Worm (Caenorhabditis elegans) whole organism, L1 larva: ENCODE results near the gene Y48D7A.1.

Experiments used
- C34B4.2 ChIP-seq: sonication (generic microtip); optimal IDR thresholded peaks from 2 replicates; lab custom pipeline; 2017; ENCODE audit warnings: mild to moderate bottlenecking, missing genetic modification characterization, missing compliant biosample characterization
- ama-1 ChIP-seq: fragments of 150-350 bp; optimal IDR thresholded peaks from 2 replicates; lab custom pipeline; 2014
- blmp-1 ChIP-seq: fragments of 150-350 bp; optimal IDR thresholded peaks from 2 replicates; lab custom pipeline; 2014; ENCODE audit warnings: missing biosample characterization, missing genetic modification characterization
- ceh-63 ChIP-seq: fragments of 200-800 bp; sonication (Bioruptor generic); optimal IDR thresholded peaks from 2 replicates; lab custom pipeline; 2018; ENCODE audit warnings: mild to moderate bottlenecking, missing genetic modification characterization, missing compliant biosample characterization
- ceh-8 ChIP-seq: fragments of 200-800 bp; sonication (Bioruptor generic); optimal IDR thresholded peaks from 2 replicates; lab custom pipeline; 2018; ENCODE audit warnings: mild to moderate bottlenecking, missing genetic modification characterization, moderate library complexity, missing compliant biosample characterization
- ces-1 ChIP-seq: fragments of 150-350 bp; optimal IDR thresholded peaks from 2 replicates; lab custom pipeline; 2014; ENCODE audit warnings: missing biosample characterization, missing genetic modification reagents, missing genetic modification characterization
- efl-1 ChIP-seq, 4 experiments: fragments of 150-350 bp; optimal IDR thresholded peaks in 3 of 4; peaks in 1 of 4; 1 replicate in 1 of 4; 2 replicates in 3 of 4; lab custom pipeline; 2014; ENCODE audit warnings: missing biosample characterization in 2 of 4, missing genetic modification characterization in 2 of 4, missing genetic modification reagents in 2 of 4
- egl-13 ChIP-seq: sonication (generic microtip); optimal IDR thresholded peaks from 2 replicates; lab custom pipeline; 2016; ENCODE audit warnings: missing genotype, missing genetic modification reagents, missing genetic modification characterization, missing compliant biosample characterization
- elt-2 ChIP-seq: sonication (generic microtip); optimal IDR thresholded peaks from 2 replicates; lab custom pipeline; 2016; ENCODE audit warnings: missing genetic modification characterization, mild to moderate bottlenecking, inconsistent platforms, missing compliant biosample characterization, missing genetic modification reagents
- elt-3 ChIP-seq, 6 experiments: fragments of 150-350 bp in 1 of 6; sonication (generic microtip); optimal IDR thresholded peaks; 2 replicates each; lab custom pipeline; 2017 to 2018; ENCODE audit warnings: missing biosample characterization in 6 of 6, missing genetic modification characterization in 6 of 6, inconsistent platforms in 1 of 6
- ets-5 ChIP-seq: fragments of 200-800 bp; sonication (Bioruptor generic); IDR thresholded peaks from 2 replicates; pipeline ENCODE4 v1.3.6; 2022; ENCODE audit warnings: missing genetic modification characterization, missing compliant biosample characterization
- fkh-10 ChIP-seq: sonication (generic microtip); optimal IDR thresholded peaks from 2 replicates; lab custom pipeline; 2017; ENCODE audit warnings: missing biosample characterization, missing genetic modification reagents, missing genetic modification characterization
- grh-1 ChIP-seq: fragments of 200-800 bp; sonication (Bioruptor generic); IDR thresholded peaks from 2 replicates; pipeline ENCODE4 v1.3.6; 2022; ENCODE audit warnings: missing genetic modification reagents, missing genetic modification characterization, missing compliant biosample characterization
- hlh-17 ChIP-seq: fragments of 200-800 bp; sonication (Bioruptor generic); optimal IDR thresholded peaks from 2 replicates; lab custom pipeline; 2018; ENCODE audit warnings: missing genetic modification characterization, mild to moderate bottlenecking, missing compliant biosample characterization, moderate library complexity, borderline replicate concordance
- irx-1 ChIP-seq: sonication (generic microtip); optimal IDR thresholded peaks from 2 replicates; lab custom pipeline; 2016; ENCODE audit warnings: missing genetic modification characterization, missing compliant biosample characterization
- jun-1 ChIP-seq: fragments of 150-350 bp; optimal IDR thresholded peaks from 2 replicates; lab custom pipeline; 2014; ENCODE audit warnings: missing biosample characterization, missing genetic modification reagents, missing genetic modification characterization
- lin-13 ChIP-seq: fragments of 150-350 bp; optimal IDR thresholded peaks from 2 replicates; lab custom pipeline; 2014; ENCODE audit warnings: missing biosample characterization, missing genetic modification reagents, missing genetic modification characterization
- lin-14 ChIP-seq: fragments of 200-800 bp; sonication (Bioruptor generic); optimal IDR thresholded peaks from 2 replicates; lab custom pipeline; 2018; ENCODE audit warnings: mild to moderate bottlenecking, missing genetic modification characterization, moderate library complexity, missing compliant biosample characterization
- lin-35 ChIP-seq, 2 experiments: fragments of 150-350 bp; optimal IDR thresholded peaks; 2 replicates each; lab custom pipeline; 2014; ENCODE audit warnings: missing biosample characterization in 2 of 2, missing genetic modification characterization in 2 of 2, missing genetic modification reagents in 2 of 2
- lsy-2 ChIP-seq, 2 experiments: fragments of 150-350 bp; optimal IDR thresholded peaks; 2 replicates each; lab custom pipeline; 2014; ENCODE audit warnings: missing biosample characterization in 2 of 2, missing genetic modification characterization in 2 of 2
- nhr-11 ChIP-seq: fragments of 150-350 bp; optimal IDR thresholded peaks from 2 replicates; lab custom pipeline; 2014; ENCODE audit warnings: missing biosample characterization, missing genetic modification characterization
- nhr-19 ChIP-seq: fragments of 200-800 bp; sonication (Bioruptor generic); conservative IDR thresholded peaks from 2 replicates; pipeline ENCODE4 v1.3.6; 2022; ENCODE audit warnings: missing genetic modification characterization, missing compliant biosample characterization
- nhr-20 ChIP-seq: sonication (generic microtip); optimal IDR thresholded peaks from 2 replicates; lab custom pipeline; 2016; ENCODE audit warnings: mild to moderate bottlenecking, missing genetic modification characterization, missing compliant biosample characterization
- nhr-71 ChIP-seq: sonication (generic microtip); optimal IDR thresholded peaks from 2 replicates; lab custom pipeline; 2016; ENCODE audit warnings: mild to moderate bottlenecking, missing genetic modification characterization, moderate library complexity, missing compliant biosample characterization
- nhr-85 ChIP-seq: sonication (generic microtip); peaks from one replicate; lab custom pipeline; 2016; ENCODE audit warnings: missing genetic modification characterization, inconsistent platforms, missing compliant biosample characterization
- nhr-90 ChIP-seq: sonication (generic microtip); optimal IDR thresholded peaks from 2 replicates; lab custom pipeline; 2016; ENCODE audit warnings: mild to moderate bottlenecking, missing genetic modification characterization, missing compliant biosample characterization; ENCODE audit not compliant: poor library complexity
- pax-3 ChIP-seq: fragments of 200-800 bp; sonication (Bioruptor generic); optimal IDR thresholded peaks from 2 replicates; lab custom pipeline; 2018; ENCODE audit warnings: mild to moderate bottlenecking, missing genetic modification characterization, moderate library complexity, missing compliant biosample characterization
- pqm-1 ChIP-seq: sonication (generic microtip); optimal IDR thresholded peaks from 3 replicates; lab custom pipeline; 2017; ENCODE audit warnings: missing biosample characterization, missing genetic modification characterization
- skn-1 ChIP-seq: fragments of 150-350 bp; optimal IDR thresholded peaks from 2 replicates; lab custom pipeline; 2014; ENCODE audit warnings: missing biosample characterization, missing genetic modification characterization
- snpc-4 ChIP-seq: fragments of 150-350 bp; optimal IDR thresholded peaks from 2 replicates; lab custom pipeline; 2014; ENCODE audit warnings: missing biosample characterization, missing genetic modification characterization
- snu-23 ChIP-seq: sonication (generic microtip); optimal IDR thresholded peaks from 2 replicates; lab custom pipeline; 2016; ENCODE audit warnings: missing genetic modification characterization, missing compliant biosample characterization
- tbx-2 ChIP-seq: sonication (generic microtip); optimal IDR thresholded peaks from 2 replicates; lab custom pipeline; 2016; ENCODE audit warnings: missing genetic modification characterization, missing compliant biosample characterization
- tlp-1 ChIP-seq: fragments of 150-350 bp; optimal IDR thresholded peaks from 2 replicates; lab custom pipeline; 2014; ENCODE audit warnings: missing biosample characterization, missing genetic modification characterization
- unc-130 ChIP-seq: fragments of 150-350 bp; optimal IDR thresholded peaks from 2 replicates; lab custom pipeline; 2017; ENCODE audit warnings: missing biosample characterization, missing genetic modification characterization, inconsistent platforms
- unc-30 ChIP-seq: sonication (generic microtip); optimal IDR thresholded peaks from 2 replicates; lab custom pipeline; 2017; ENCODE audit warnings: missing biosample characterization, missing genetic modification characterization
- unc-62 ChIP-seq: fragments of 150-350 bp; optimal IDR thresholded peaks from 2 replicates; lab custom pipeline; 2014; ENCODE audit warnings: missing biosample characterization, missing genetic modification reagents, missing genetic modification characterization
- unc-98 ChIP-seq: fragments of 200-800 bp; sonication (Bioruptor generic); IDR thresholded peaks from 2 replicates; pipeline ENCODE4 v1.3.6; 2022; ENCODE audit warnings: missing genetic modification characterization, missing compliant biosample characterization
- vab-15 ChIP-seq: sonication (generic microtip); optimal IDR thresholded peaks from 2 replicates; lab custom pipeline; 2017; ENCODE audit warnings: missing genotype, mild to moderate bottlenecking, missing genetic modification characterization, missing compliant biosample characterization
- zag-1 ChIP-seq: fragments of 150-350 bp; optimal IDR thresholded peaks from 2 replicates; lab custom pipeline; 2014; ENCODE audit warnings: missing biosample characterization, missing genetic modification characterization

Y48D7A.1 gene

ce11 chrX:3024637-3025113 lies 15.4 kb downstream of the Y48D7A.1 start, which contains the start of gene aqp-7:
Gene aqp-7, plus strand, starts transcription at chrX:3025063.
- TF ChIP-seq ceh-63 (no peak), efl-1 (optimal IDR thresholded peaks at IDR 0.05; lab: Kevin White, UChicago) (no peak), efl-1 (GFP tag; optimal IDR thresholded peaks at IDR 0.05 in 1 of 2; lab: Kevin White, UChicago) (peak in 1 of 2 experiments; percentile 8), C34B4.2 (no peak), lin-13 (GFP tag; lab: Kevin White, UChicago) (no peak), ama-1 (lab: Kevin White, UChicago) (no peak), egl-13 (peak; percentile 11), fkh-10 (GFP tag; lab: Kevin White, UChicago) (peak; percentile 22), lin-14 (GFP tag; lab: Kevin White, UChicago) (peak; percentile 52)

DNA sequence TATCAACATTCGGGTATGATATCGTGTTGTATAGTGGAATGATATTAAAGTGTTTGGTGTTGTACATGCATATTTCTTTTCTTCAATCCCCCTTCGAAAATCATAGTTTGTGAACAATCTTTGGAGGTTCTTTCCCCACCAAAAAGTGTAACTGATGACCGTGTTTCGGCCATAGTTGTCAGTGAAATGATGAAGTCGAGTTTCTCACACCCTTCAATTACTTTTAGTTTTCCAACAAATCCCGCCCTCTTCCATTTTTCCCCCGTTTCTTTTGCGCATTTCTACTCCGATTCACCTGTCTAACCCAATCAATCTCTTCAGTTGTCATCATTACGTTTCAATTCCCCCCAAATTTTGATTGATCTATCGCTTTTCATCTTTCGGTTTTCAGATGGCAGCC lies 15.9 kb downstream of the Y48D7A.1 start:
- TF ChIP-seq elt-3 (tag; optimal IDR thresholded peaks at IDR 0.05; lab: Kevin White, UChicago) (peak in 2 of 6 experiments; percentile 21 to 42), irx-1 (tag; lab: Kevin White, UChicago) (no peak), nhr-71 (tag; lab: Kevin White, UChicago) (peak; percentile 33), ces-1 (GFP tag; lab: Kevin White, UChicago) (no peak), lsy-2 (tag; optimal IDR thresholded peaks at IDR 0.05; lab: Kevin White, UChicago) (peak in 1 of 2 experiments; percentile 17), snu-23 (GFP tag; lab: Kevin White, UChicago) (peak; percentile 43), nhr-19 (GFP tag; lab: Robert Waterston, UW) (peak; percentile 60), nhr-85 (tag; lab: Kevin White, UChicago) (peak; percentile 80), nhr-20 (tag; lab: Kevin White, UChicago) (peak; percentile 28), blmp-1 (tag; lab: Kevin White, UChicago) (peak; percentile 81), ceh-8 (GFP tag; lab: Kevin White, UChicago) (no peak), lin-35 (GFP tag; optimal IDR thresholded peaks at IDR 0.05; lab: Kevin White, UChicago) (peak in 1 of 2 experiments; percentile 1)

DNA sequence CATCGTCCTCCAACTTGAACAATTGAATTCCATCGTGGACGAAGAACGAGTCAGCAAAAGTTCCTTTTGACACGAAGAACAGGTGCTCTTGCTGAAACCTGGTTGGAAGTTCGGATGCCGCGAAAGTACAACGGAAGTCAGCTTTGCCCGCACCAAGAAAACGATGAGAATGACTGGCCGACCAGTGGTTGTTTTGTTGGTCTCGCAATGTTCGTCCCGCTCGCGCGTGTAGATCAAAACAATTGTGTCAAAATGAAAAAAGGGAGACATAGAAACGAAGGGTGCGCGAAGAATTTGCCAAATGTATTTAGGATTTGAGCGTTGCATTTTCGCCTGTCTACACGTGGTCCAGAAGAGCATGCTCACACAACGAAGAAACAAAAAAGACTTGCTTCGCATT lies 19.7 kb downstream of the Y48D7A.1 start, which contains the start of gene M02F4.1:
TSS of gene M02F4.1 (minus strand) at position 101 of the 400 bp plus-strand sequence.
- no peak for TF ChIP-seq pax-3 (tag; lab: Kevin White, UChicago)
- TF ChIP-seq ets-5: no peak
- no peak for TF ChIP-seq unc-30 (tag; lab: Kevin White, UChicago)
- TF ChIP-seq egl-13: no peak
- TF ChIP-seq skn-1 (tag; lab: Kevin White, UChicago): no peak
- TF ChIP-seq snpc-4 (tag; lab: Kevin White, UChicago): no peak
- TF ChIP-seq tbx-2 (tag; lab: Kevin White, UChicago): no peak
- TF ChIP-seq unc-98: no peak
- no peak for TF ChIP-seq hlh-17
- TF ChIP-seq lin-14 (GFP tag; lab: Kevin White, UChicago): no peak

ce11 chrX:3031484-3031883 lies 22.2 kb downstream of the Y48D7A.1 start, which contains the start of gene clec-265:
Gene clec-265, plus strand, starts transcription at chrX:3031783.
- no peak for TF ChIP-seq unc-62
- no peak for TF ChIP-seq unc-130 (tag; lab: Kevin White, UChicago)
- TF ChIP-seq nhr-85 (tag; lab: Kevin White, UChicago): no peak
- TF ChIP-seq pax-3 (tag; lab: Kevin White, UChicago): peak; percentile 31
- peak; percentile 14 for TF ChIP-seq jun-1 (tag; lab: Kevin White, UChicago)
- TF ChIP-seq ces-1 (GFP tag; lab: Kevin White, UChicago): no peak
- no peak for TF ChIP-seq nhr-19 (GFP tag; lab: Robert Waterston, UW)
- peak; percentile 86 for TF ChIP-seq pqm-1 (tag; lab: Kevin White, UChicago)
- peak; percentile 7 for TF ChIP-seq nhr-71 (tag; lab: Kevin White, UChicago)
- no peak for TF ChIP-seq zag-1 (tag; lab: Kevin White, UChicago)
- TF ChIP-seq nhr-90 (tag; lab: Kevin White, UChicago): peak; percentile 4
- no peak for TF ChIP-seq vab-15 (tag; lab: Kevin White, UChicago)
- peak; percentile 11 for TF ChIP-seq tlp-1 (tag; lab: Kevin White, UChicago)
- TF ChIP-seq nhr-11 (tag; lab: Kevin White, UChicago): no peak
- TF ChIP-seq grh-1 (GFP tag; lab: Robert Waterston, UW): no peak
- TF ChIP-seq elt-2 (tag; lab: Kevin White, UChicago): peak; percentile 96
